Worm (Caenorhabditis elegans): ENCODE data around the gene F10D7.10.

DNA sequence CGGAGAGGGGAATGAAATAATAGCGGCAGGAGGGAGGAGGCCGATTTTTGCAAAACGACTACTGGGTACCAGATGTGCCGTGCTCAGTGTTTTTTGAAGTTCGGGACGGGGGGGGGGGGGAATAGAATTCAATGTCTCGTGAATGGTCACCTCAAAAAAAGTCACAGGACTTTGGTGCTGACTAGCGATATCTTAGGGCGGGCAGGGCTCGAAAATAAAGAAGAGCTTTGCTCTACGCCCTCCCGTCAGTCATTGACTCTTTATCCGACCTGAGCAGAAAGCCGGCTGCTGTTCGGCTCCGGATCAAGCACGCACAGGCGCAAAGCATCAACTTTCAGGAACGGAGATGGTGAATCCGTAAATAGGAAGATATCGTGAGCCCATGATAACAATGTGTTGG lies 11.0 kb upstream of the F10D7.10 start:
- TF ChIP-seq ztf-4 (tag; optimal IDR thresholded peaks at IDR 0.05), result no peak
- no peak for TF ChIP-seq elt-1 (tag; optimal IDR thresholded peaks at IDR 0.05)

Data from whole organism, L3 larva.